Fruit fly (Drosophila melanogaster) whole organism, pupa: ENCODE data around the gene CG43678.
A peak's percentile ranks its signal among the peaks of the same experiment; 100 is the strongest.

Experiments
- CG10348 ChIP-seq: fragments of 200-800 bp; sonication (Bioruptor generic); IDR thresholded peaks from 2 replicates; pipeline ENCODE4 v1.3.6; 2022; ENCODE audit warnings: missing biosample characterization, missing genetic modification characterization
- CG12605 ChIP-seq: fragments of 200-800 bp; sonication (Bioruptor generic); IDR thresholded peaks from 2 replicates; pipeline ENCODE4 v1.3.6; 2022; ENCODE audit warnings: missing biosample characterization, missing genetic modification characterization
- CG13204 ChIP-seq: fragments of 200-800 bp; sonication (Bioruptor generic); optimal IDR thresholded peaks from 2 replicates; lab custom pipeline; 2018; ENCODE audit warnings: missing biosample characterization, mild to moderate bottlenecking, missing genetic modification characterization, moderate library complexity
- CG14655 ChIP-seq: fragments of 200-800 bp; sonication (Bioruptor generic); optimal IDR thresholded peaks from 3 replicates; lab custom pipeline; 2017; ENCODE audit warnings: mild to moderate bottlenecking, missing biosample characterization, missing genetic modification reagents, missing genetic modification characterization
- CG15710 ChIP-seq: fragments of 200-800 bp; sonication (Bioruptor generic); optimal IDR thresholded peaks from 2 replicates; lab custom pipeline; 2018; ENCODE audit warnings: missing biosample characterization, mild to moderate bottlenecking, missing genetic modification characterization, moderate library complexity
- CG17806 ChIP-seq: fragments of 200-800 bp; sonication (Bioruptor generic); optimal IDR thresholded peaks from 2 replicates; lab custom pipeline; 2018; ENCODE audit warnings: missing biosample characterization, mild to moderate bottlenecking, missing genetic modification characterization, moderate library complexity
- CG32121 ChIP-seq: fragments of 200-800 bp; sonication (Bioruptor generic); IDR thresholded peaks from 2 replicates; pipeline ENCODE4 v1.3.6; 2022; ENCODE audit warnings: missing biosample characterization, missing genetic modification characterization
- CG34367 ChIP-seq: fragments of 200-800 bp; sonication (Bioruptor generic); optimal IDR thresholded peaks from 2 replicates; lab custom pipeline; 2018; ENCODE audit warnings: missing biosample characterization, mild to moderate bottlenecking, missing genetic modification characterization
- CG4496 ChIP-seq: fragments of 200-800 bp; sonication (Bioruptor generic); IDR thresholded peaks from 3 replicates; pipeline ENCODE4 v1.3.6; 2022; ENCODE audit warnings: missing biosample characterization, missing genetic modification characterization
- CG8159 ChIP-seq: fragments of 200-800 bp; sonication (Bioruptor generic); optimal IDR thresholded peaks from 3 replicates; lab custom pipeline; 2018; ENCODE audit warnings: missing biosample characterization, mild to moderate bottlenecking, missing genetic modification characterization, moderate library complexity
- CG8301 ChIP-seq: fragments of 200-800 bp; sonication (Bioruptor generic); optimal IDR thresholded peaks from 2 replicates; lab custom pipeline; 2018; ENCODE audit warnings: missing biosample characterization, mild to moderate bottlenecking, missing genetic modification characterization
- CG9948 ChIP-seq: fragments of 200-800 bp; sonication (Bioruptor generic); optimal IDR thresholded peaks from 2 replicates; lab custom pipeline; 2018; ENCODE audit warnings: missing biosample characterization, mild to moderate bottlenecking, missing genetic modification characterization, moderate library complexity
- D1 ChIP-seq: fragments of 200-800 bp; sonication (Bioruptor generic); optimal IDR thresholded peaks from 2 replicates; lab custom pipeline; 2018; ENCODE audit warnings: missing biosample characterization, mild to moderate bottlenecking, missing genetic modification characterization, moderate library complexity
- EcR ChIP-seq: fragments of 200-800 bp; sonication (Bioruptor generic); optimal IDR thresholded peaks from 3 replicates; lab custom pipeline; 2019; ENCODE audit warnings: missing biosample characterization, missing genetic modification characterization, mild to moderate bottlenecking, moderate library complexity, missing genetic modification reagents
- Ets98B ChIP-seq: fragments of 200-800 bp; sonication (Bioruptor generic); IDR thresholded peaks from 2 replicates; pipeline ENCODE4 v1.3.6; 2022; ENCODE audit warnings: missing biosample characterization, missing genetic modification characterization
- Pif1A ChIP-seq: fragments of 200-800 bp; sonication (Bioruptor generic); optimal IDR thresholded peaks from 3 replicates; lab custom pipeline; 2016; ENCODE audit warnings: missing biosample characterization, missing genetic modification characterization
- Pif1B ChIP-seq: fragments of 200-800 bp; sonication (Bioruptor generic); optimal IDR thresholded peaks from 3 replicates; lab custom pipeline; 2016; ENCODE audit warnings: missing biosample characterization, missing genetic modification characterization
- Snoo ChIP-seq: fragments of 200-800 bp; sonication (Bioruptor generic); optimal IDR thresholded peaks from 3 replicates; lab custom pipeline; 2017; ENCODE audit warnings: missing biosample characterization, mild to moderate bottlenecking, missing genetic modification characterization, inconsistent platforms
- fd96Ca ChIP-seq: fragments of 200-800 bp; sonication (Bioruptor generic); IDR thresholded peaks from 3 replicates; pipeline ENCODE4 v1.3.6; 2022; ENCODE audit warnings: missing biosample characterization, missing genetic modification characterization
- gl ChIP-seq: fragments of 200-800 bp; sonication (Bioruptor generic); optimal IDR thresholded peaks from 2 replicates; lab custom pipeline; 2018; ENCODE audit warnings: missing biosample characterization, mild to moderate bottlenecking, missing genetic modification characterization
- rn ChIP-seq: fragments of 200-800 bp; sonication (Bioruptor generic); IDR thresholded peaks from 2 replicates; pipeline ENCODE4 v1.3.6; 2022; ENCODE audit warnings: missing biosample characterization, missing genetic modification characterization

Gene CG43678

dm6 chr3L:15034714-15035076 lies 14.6 kb downstream of the CG43678 start:
- no peak for TF ChIP-seq Snoo (tag; lab: Kevin White, UChicago)

dm6 chr3L:15034061-15034713 lies 15.1 kb downstream of the CG43678 start:
- TF ChIP-seq rn (GFP tag; lab: Robert Waterston, UW) = no peak
- no peak for TF ChIP-seq CG12605 (GFP tag; lab: Robert Waterston, UW)
- TF ChIP-seq CG9948 = no peak
- TF ChIP-seq CG34367 (tag; lab: Kevin White, UChicago) = no peak
- TF ChIP-seq CG14655 = peak; percentile 19
- TF ChIP-seq CG10348 (GFP tag; lab: Robert Waterston, UW) = no peak
- TF ChIP-seq CG4496 (GFP tag; lab: Robert Waterston, UW) = no peak
- no peak for TF ChIP-seq fd96Ca (GFP tag; lab: Robert Waterston, UW)
- TF ChIP-seq CG17806 = no peak
- no peak for TF ChIP-seq Ets98B (GFP tag; lab: Robert Waterston, UW)
- TF ChIP-seq gl (tag; lab: Kevin White, UChicago) = no peak
- TF ChIP-seq CG15710 = peak; percentile 25
- TF ChIP-seq CG8159 (tag; lab: Kevin White, UChicago) = peak; percentile 51

- TF ChIP-seq CG9948 (no peak), CG13204 (no peak), CG14655 (no peak), Pif1A (GFP tag; lab: Kevin White, UChicago) (no peak), Snoo (tag; lab: Kevin White, UChicago) (no peak), EcR (no peak), D1 (tag; lab: Kevin White, UChicago) (no peak), CG8301 (tag; lab: Kevin White, UChicago) (no peak), gl (tag; lab: Kevin White, UChicago) (no peak)
Observed at dm6 chr3L:15031773-15032172, 17.5 kb downstream of the CG43678 start.

- TF ChIP-seq CG34367 (tag; lab: Kevin White, UChicago) (no peak), Pif1B (no peak)
Observed at dm6 chr3L:15023192-15023591, 26.1 kb downstream of the CG43678 start, which contains the start of gene CG32148. TSS of gene CG32148 (plus strand) at chr3L:15023492.

- TF ChIP-seq CG12605 (GFP tag; lab: Robert Waterston, UW) (no peak), gl (tag; lab: Kevin White, UChicago) (no peak), CG17806 (no peak), D1 (tag; lab: Kevin White, UChicago) (no peak), CG15710 (no peak), CG14655 (no peak), Pif1B (no peak), CG8301 (tag; lab: Kevin White, UChicago) (no peak), CG8159 (tag; lab: Kevin White, UChicago) (no peak), CG32121 (GFP tag; lab: Robert Waterston, UW) (no peak), Pif1A (GFP tag; lab: Kevin White, UChicago) (no peak), Snoo (tag; lab: Kevin White, UChicago) (no peak), CG10348 (GFP tag; lab: Robert Waterston, UW) (no peak), CG4496 (GFP tag; lab: Robert Waterston, UW) (no peak), rn (GFP tag; lab: Robert Waterston, UW) (no peak), CG9948 (no peak), Ets98B (GFP tag; lab: Robert Waterston, UW) (no peak)
Observed at dm6 chr3L:15021008-15021407, 28.3 kb downstream of the CG43678 start.

- peak; percentile 75 for TF ChIP-seq rn (GFP tag; lab: Robert Waterston, UW)
- peak; percentile 87 for TF ChIP-seq CG8159 (tag; lab: Kevin White, UChicago)
- TF ChIP-seq CG14655 = peak; percentile 91
- peak; percentile 96 for TF ChIP-seq CG12605 (GFP tag; lab: Robert Waterston, UW)
- TF ChIP-seq CG34367 (tag; lab: Kevin White, UChicago) = peak; percentile 86
- peak; percentile 97 for TF ChIP-seq D1 (tag; lab: Kevin White, UChicago)
- TF ChIP-seq Pif1A (GFP tag; lab: Kevin White, UChicago) = peak; percentile 90
- peak; percentile 79 for TF ChIP-seq Snoo (tag; lab: Kevin White, UChicago)
- peak; percentile 87 for TF ChIP-seq CG8301 (tag; lab: Kevin White, UChicago)
- peak; percentile 94 for TF ChIP-seq CG17806
- TF ChIP-seq CG32121 (GFP tag; lab: Robert Waterston, UW) = peak; percentile 91
- TF ChIP-seq fd96Ca (GFP tag; lab: Robert Waterston, UW) = peak; percentile 74
- peak; percentile 83 for TF ChIP-seq CG15710
- peak; percentile 95 for TF ChIP-seq CG4496 (GFP tag; lab: Robert Waterston, UW)
- TF ChIP-seq EcR = peak; percentile 59
- TF ChIP-seq CG9948 = peak; percentile 86
- peak; percentile 54 for TF ChIP-seq CG13204
- no peak for TF ChIP-seq CG10348 (GFP tag; lab: Robert Waterston, UW)
- peak; percentile 91 for TF ChIP-seq Pif1B
- peak; percentile 96 for TF ChIP-seq Ets98B (GFP tag; lab: Robert Waterston, UW)
- peak; percentile 75 for TF ChIP-seq gl (tag; lab: Kevin White, UChicago)
- TF ChIP-seq, all 21 proteins: peak for 20
Observed at dm6 chr3L:15013957-15014692, 35.2 kb downstream of the CG43678 start, which contains the start of gene Reck. TSS of gene Reck (minus strand) at chr3L:15014062.
